Worm (Caenorhabditis elegans): ENCODE data around the gene Y82E9BL.12.

Y82E9BL.12 gene

ce11 chrIII:1279197-1279596 is 29.8 kb upstream of the Y82E9BL.12 start:
- no peak for TF ChIP-seq ama-1 (optimal IDR thresholded peaks at IDR 0.05)
- TF ChIP-seq ets-7 (tag; optimal IDR thresholded peaks at IDR 0.05) = no peak
- TF ChIP-seq hmbx-1 (tag; optimal IDR thresholded peaks at IDR 0.05) = no peak
- TF ChIP-seq scrt-1 (GFP tag; IDR thresholded peaks at IDR 0.05) = no peak
- no peak for TF ChIP-seq hnd-1 (tag; optimal IDR thresholded peaks at IDR 0.05)
- no peak for TF ChIP-seq tbx-37 (GFP tag; conservative IDR thresholded peaks at IDR 0.05)
- TF ChIP-seq B0310.2 (tag; optimal IDR thresholded peaks at IDR 0.05) = no peak
- TF ChIP-seq pes-1 (GFP tag; IDR thresholded peaks at IDR 0.05) = no peak
- TF ChIP-seq flt-1 (GFP tag; IDR thresholded peaks at IDR 0.05) = no peak

- TF ChIP-seq scrt-1 (GFP tag; IDR thresholded peaks at IDR 0.05) = no peak
- TF ChIP-seq F13C5.2 (tag; optimal IDR thresholded peaks at IDR 0.05) = no peak
These were observed 24.4 kb upstream of the Y82E9BL.12 start, which contains the start of gene fbxa-37 for ce11 chrIII:1284584-1285046. fbxa-37 (plus strand) TSS chrIII:1284996.

ce11 chrIII:1288473-1289056 is 20.4 kb upstream of the Y82E9BL.12 start, which contains the start of gene fbxa-50:
fbxa-50 (minus strand) TSS chrIII:1288523.
- TF ChIP-seq ama-1 (optimal IDR thresholded peaks at IDR 0.05) = no peak
- no peak for TF ChIP-seq B0310.2 (tag; optimal IDR thresholded peaks at IDR 0.05)
- no peak for TF ChIP-seq pes-1 (GFP tag; IDR thresholded peaks at IDR 0.05)
- no peak for TF ChIP-seq ceh-13 (GFP tag; optimal IDR thresholded peaks at IDR 0.05)
- TF ChIP-seq tra-4 (tag; optimal IDR thresholded peaks at IDR 0.05) = no peak
- TF ChIP-seq sea-1 (GFP tag; conservative IDR thresholded peaks at IDR 0.05) = no peak
- no peak for TF ChIP-seq scrt-1 (GFP tag; IDR thresholded peaks at IDR 0.05)

ce11 chrIII:1289139-1289538 is 19.8 kb upstream of the Y82E9BL.12 start:
- TF ChIP-seq sea-1 (GFP tag; conservative IDR thresholded peaks at IDR 0.05) (no peak), scrt-1 (GFP tag; IDR thresholded peaks at IDR 0.05) (no peak), ets-7 (tag; optimal IDR thresholded peaks at IDR 0.05) (no peak), ceh-13 (GFP tag; optimal IDR thresholded peaks at IDR 0.05) (no peak), F13C5.2 (tag; optimal IDR thresholded peaks at IDR 0.05) (no peak), B0310.2 (tag; optimal IDR thresholded peaks at IDR 0.05) (no peak), hmg-4 (GFP tag; optimal IDR thresholded peaks at IDR 0.05) (no peak), hnd-1 (tag; optimal IDR thresholded peaks at IDR 0.05) (no peak), ceh-36 (tag; optimal IDR thresholded peaks at IDR 0.05) (no peak), aly-1 (tag; optimal IDR thresholded peaks at IDR 0.05) (no peak), tra-4 (tag; optimal IDR thresholded peaks at IDR 0.05) (no peak), ama-1 (optimal IDR thresholded peaks at IDR 0.05) (no peak)

ce11 chrIII:1293135-1293534 is 15.9 kb upstream of the Y82E9BL.12 start, which contains the start of gene fbxa-36:
fbxa-36 (minus strand) TSS chrIII:1293235.
- no peak for TF ChIP-seq hmbx-1 (tag; optimal IDR thresholded peaks at IDR 0.05)
- no peak for TF ChIP-seq B0310.2 (tag; optimal IDR thresholded peaks at IDR 0.05)
- TF ChIP-seq ceh-36 (tag; optimal IDR thresholded peaks at IDR 0.05) = no peak
- TF ChIP-seq sea-1 (GFP tag; conservative IDR thresholded peaks at IDR 0.05) = no peak
- no peak for TF ChIP-seq tbx-11 (GFP tag; IDR thresholded peaks at IDR 0.05)

- TF ChIP-seq tbx-37 (GFP tag; conservative IDR thresholded peaks at IDR 0.05) = no peak
- no peak for TF ChIP-seq tra-4 (tag; optimal IDR thresholded peaks at IDR 0.05)
- TF ChIP-seq pes-1 (GFP tag; IDR thresholded peaks at IDR 0.05) = no peak
- no peak for TF ChIP-seq ets-7 (tag; optimal IDR thresholded peaks at IDR 0.05)
- TF ChIP-seq hmg-4 (GFP tag; optimal IDR thresholded peaks at IDR 0.05) = no peak
- TF ChIP-seq ceh-13 (GFP tag; optimal IDR thresholded peaks at IDR 0.05) = no peak
- TF ChIP-seq hnd-1 (tag; optimal IDR thresholded peaks at IDR 0.05) = no peak
- TF ChIP-seq scrt-1 (GFP tag; IDR thresholded peaks at IDR 0.05) = no peak
- no peak for TF ChIP-seq F13C5.2 (tag; optimal IDR thresholded peaks at IDR 0.05)
- no peak for TF ChIP-seq tbx-11 (GFP tag; IDR thresholded peaks at IDR 0.05)
- TF ChIP-seq B0310.2 (tag; optimal IDR thresholded peaks at IDR 0.05) = no peak
- TF ChIP-seq ama-1 (optimal IDR thresholded peaks at IDR 0.05) = no peak
- TF ChIP-seq aly-1 (tag; optimal IDR thresholded peaks at IDR 0.05) = no peak
- TF ChIP-seq sea-1 (GFP tag; conservative IDR thresholded peaks at IDR 0.05) = no peak
- no peak for TF ChIP-seq ceh-36 (tag; optimal IDR thresholded peaks at IDR 0.05)
These were observed 13.8 kb upstream of the Y82E9BL.12 start, which contains the start of gene fbxa-35 for ce11 chrIII:1295149-1295716. fbxa-35 (plus strand) TSS chrIII:1295666.

- TF ChIP-seq hmbx-1 (tag; optimal IDR thresholded peaks at IDR 0.05) (no peak), tbx-37 (GFP tag; conservative IDR thresholded peaks at IDR 0.05) (no peak), hmg-4 (GFP tag; optimal IDR thresholded peaks at IDR 0.05) (no peak), flt-1 (GFP tag; IDR thresholded peaks at IDR 0.05) (no peak), sea-1 (GFP tag; conservative IDR thresholded peaks at IDR 0.05) (no peak), tra-4 (tag; optimal IDR thresholded peaks at IDR 0.05) (no peak), ets-7 (tag; optimal IDR thresholded peaks at IDR 0.05) (no peak), hnd-1 (tag; optimal IDR thresholded peaks at IDR 0.05) (no peak), B0310.2 (tag; optimal IDR thresholded peaks at IDR 0.05) (no peak), ceh-13 (GFP tag; optimal IDR thresholded peaks at IDR 0.05) (no peak), tbx-11 (GFP tag; IDR thresholded peaks at IDR 0.05) (no peak), scrt-1 (GFP tag; IDR thresholded peaks at IDR 0.05) (no peak), aly-1 (tag; optimal IDR thresholded peaks at IDR 0.05) (no peak), ama-1 (optimal IDR thresholded peaks at IDR 0.05) (no peak), pes-1 (GFP tag; IDR thresholded peaks at IDR 0.05) (no peak)
These were observed 11.4 kb upstream of the Y82E9BL.12 start, which contains the start of gene fbxa-28 for ce11 chrIII:1297604-1298003. fbxa-28 (plus strand) TSS chrIII:1297904.

ce11 chrIII:1303414-1303813 is 5.6 kb upstream of the Y82E9BL.12 start, which contains the start of gene fbxa-75:
fbxa-75 (plus strand) TSS chrIII:1303714.
- no peak for TF ChIP-seq aly-1 (tag; optimal IDR thresholded peaks at IDR 0.05)
- no peak for TF ChIP-seq hmg-4 (GFP tag; optimal IDR thresholded peaks at IDR 0.05)
- no peak for TF ChIP-seq sea-1 (GFP tag; conservative IDR thresholded peaks at IDR 0.05)
- no peak for TF ChIP-seq tbx-37 (GFP tag; conservative IDR thresholded peaks at IDR 0.05)
- no peak for TF ChIP-seq ama-1 (optimal IDR thresholded peaks at IDR 0.05)
- TF ChIP-seq ceh-36 (tag; optimal IDR thresholded peaks at IDR 0.05) = no peak
- TF ChIP-seq hmbx-1 (tag; optimal IDR thresholded peaks at IDR 0.05) = no peak
